Worm (Caenorhabditis elegans) whole organism, L3 larva: Measurements from ENCODE around the gene arx-4.

Source experiments
- R02D3.7 ChIP-seq: fragments of 150-350 bp; optimal IDR thresholded peaks from 2 replicates; lab custom pipeline; 2014; ENCODE audit warnings: missing biosample characterization, missing genetic modification characterization
- ZK546.5 ChIP-seq: sonication (generic microtip); optimal IDR thresholded peaks from 2 replicates; lab custom pipeline; 2017; ENCODE audit warnings: missing biosample characterization, missing genetic modification characterization
- aly-2 ChIP-seq: fragments of 150-350 bp; optimal IDR thresholded peaks from 2 replicates; lab custom pipeline; 2014; ENCODE audit warnings: missing biosample characterization, missing genetic modification characterization
- ama-1 ChIP-seq: fragments of 150-350 bp; optimal IDR thresholded peaks from 2 replicates; lab custom pipeline; 2018
- ceh-16 ChIP-seq: sonication (generic microtip); optimal IDR thresholded peaks from 2 replicates; lab custom pipeline; 2017; ENCODE audit warnings: missing biosample characterization, missing genetic modification characterization
- ceh-28 ChIP-seq: fragments of 150-350 bp; optimal IDR thresholded peaks from 2 replicates; lab custom pipeline; 2014; ENCODE audit warnings: missing biosample characterization, missing genetic modification reagents, missing genetic modification characterization
- ceh-82 ChIP-seq: fragments of 150-350 bp; optimal IDR thresholded peaks from 2 replicates; lab custom pipeline; 2014; ENCODE audit warnings: missing biosample characterization, missing genetic modification characterization
- ceh-9 ChIP-seq: sonication (generic microtip); optimal IDR thresholded peaks from 2 replicates; lab custom pipeline; 2018; ENCODE audit warnings: missing biosample characterization, missing genetic modification characterization
- daf-12 ChIP-seq: fragments of 150-350 bp; optimal IDR thresholded peaks from 2 replicates; lab custom pipeline; 2014; ENCODE audit warnings: missing biosample characterization, missing genetic modification reagents, missing genetic modification characterization
- egl-27 ChIP-seq: sonication (generic microtip); optimal IDR thresholded peaks from 4 replicates; lab custom pipeline; 2017; ENCODE audit warnings: missing biosample characterization, missing genetic modification reagents, missing genetic modification characterization
- elt-1 ChIP-seq: fragments of 150-350 bp; optimal IDR thresholded peaks from 2 replicates; lab custom pipeline; 2014; ENCODE audit warnings: missing biosample characterization, missing genetic modification characterization
- elt-2 ChIP-seq: sonication (generic microtip); optimal IDR thresholded peaks from 2 replicates; lab custom pipeline; 2016; ENCODE audit warnings: missing genetic modification reagents, mild to moderate bottlenecking, missing genetic modification characterization, missing compliant biosample characterization
- elt-3 ChIP-seq, 3 experiments: fragments of 150-350 bp in 1 of 3; sonication (generic microtip) in 2 of 3; optimal IDR thresholded peaks; 2 replicates in 2 of 3; 4 replicates in 1 of 3; lab custom pipeline; 2014 to 2017; ENCODE audit warnings: missing biosample characterization in 3 of 3, missing genetic modification characterization in 3 of 3
- eor-1 ChIP-seq, 2 experiments: fragments of 150-350 bp; optimal IDR thresholded peaks; 2 replicates each; lab custom pipeline; 2014 to 2018; ENCODE audit warnings: missing biosample characterization in 2 of 2, missing genetic modification characterization in 2 of 2
- fkh-10 ChIP-seq: sonication (generic microtip); optimal IDR thresholded peaks from 2 replicates; lab custom pipeline; 2017; ENCODE audit warnings: missing biosample characterization, missing genetic modification reagents, missing genetic modification characterization
- fkh-2 ChIP-seq: fragments of 150-350 bp; optimal IDR thresholded peaks from 2 replicates; lab custom pipeline; 2014; ENCODE audit warnings: missing biosample characterization, missing genetic modification reagents, missing genetic modification characterization
- fos-1 ChIP-seq: fragments of 150-350 bp; optimal IDR thresholded peaks from 2 replicates; lab custom pipeline; 2014; ENCODE audit warnings: missing biosample characterization, missing genetic modification characterization
- hmg-11 ChIP-seq: sonication (generic microtip); optimal IDR thresholded peaks from 2 replicates; lab custom pipeline; 2016; ENCODE audit warnings: missing genetic modification characterization, missing compliant biosample characterization
- jun-1 ChIP-seq: fragments of 150-350 bp; optimal IDR thresholded peaks from 2 replicates; lab custom pipeline; 2014; ENCODE audit warnings: missing biosample characterization, missing genetic modification reagents, missing genetic modification characterization
- lin-15B ChIP-seq: fragments of 150-350 bp; optimal IDR thresholded peaks from 2 replicates; lab custom pipeline; 2014; ENCODE audit warnings: missing biosample characterization, missing genetic modification characterization
- lin-39 ChIP-seq: fragments of 150-350 bp; optimal IDR thresholded peaks from 2 replicates; lab custom pipeline; 2018; ENCODE audit warnings: missing biosample characterization, missing genetic modification reagents, missing genetic modification characterization
- lsy-12 ChIP-seq: sonication (generic microtip); optimal IDR thresholded peaks from 2 replicates; lab custom pipeline; 2016; ENCODE audit warnings: mild to moderate bottlenecking, missing genetic modification characterization, missing compliant biosample characterization
- mdl-1 ChIP-seq: fragments of 150-350 bp; optimal IDR thresholded peaks from 2 replicates; lab custom pipeline; 2014; ENCODE audit warnings: missing biosample characterization, missing genetic modification characterization
- mml-1 ChIP-seq: fragments of 150-350 bp; sonication (generic microtip); optimal IDR thresholded peaks from 3 replicates; lab custom pipeline; 2014; ENCODE audit warnings: missing biosample characterization, missing genetic modification characterization
- nfya-1 ChIP-seq: sonication (generic microtip); optimal IDR thresholded peaks from 2 replicates; lab custom pipeline; 2017; ENCODE audit warnings: missing genetic modification characterization, mild to moderate bottlenecking, missing compliant biosample characterization, antibody characterized with exemption, moderate library complexity; ENCODE audit not compliant: insufficient read depth
- nhr-11 ChIP-seq: fragments of 150-350 bp; optimal IDR thresholded peaks from 2 replicates; lab custom pipeline; 2014; ENCODE audit warnings: missing biosample characterization, missing genetic modification characterization
- nhr-12 ChIP-seq: fragments of 150-350 bp; optimal IDR thresholded peaks from 2 replicates; lab custom pipeline; 2014; ENCODE audit warnings: missing biosample characterization, missing genetic modification characterization
- nhr-23 ChIP-seq: fragments of 150-350 bp; optimal IDR thresholded peaks from 2 replicates; lab custom pipeline; 2014; ENCODE audit warnings: missing biosample characterization, missing genetic modification reagents, missing genetic modification characterization
- nhr-237 ChIP-seq: fragments of 150-350 bp; optimal IDR thresholded peaks from 2 replicates; lab custom pipeline; 2014; ENCODE audit warnings: missing biosample characterization, missing genetic modification characterization
- nhr-25 ChIP-seq: sonication (generic microtip); optimal IDR thresholded peaks from 2 replicates; lab custom pipeline; 2017; ENCODE audit warnings: missing biosample characterization, missing genetic modification characterization
- nhr-28 ChIP-seq: fragments of 150-350 bp; optimal IDR thresholded peaks from 2 replicates; lab custom pipeline; 2014; ENCODE audit warnings: missing biosample characterization, missing genetic modification characterization
- nhr-67 ChIP-seq: fragments of 150-350 bp; optimal IDR thresholded peaks from 2 replicates; lab custom pipeline; 2014; ENCODE audit warnings: missing biosample characterization, missing genetic modification characterization
- nhr-76 ChIP-seq: fragments of 150-350 bp; sonication (generic microtip); optimal IDR thresholded peaks from 5 replicates; lab custom pipeline; 2014; ENCODE audit warnings: missing biosample characterization, missing genetic modification characterization
- nhr-77 ChIP-seq: fragments of 150-350 bp; optimal IDR thresholded peaks from 2 replicates; lab custom pipeline; 2014; ENCODE audit warnings: missing biosample characterization, missing genetic modification characterization
- pha-4 ChIP-seq: fragments of 150-350 bp; optimal IDR thresholded peaks from 2 replicates; lab custom pipeline; 2014; ENCODE audit warnings: missing biosample characterization, missing genetic modification reagents, missing genetic modification characterization
- pqm-1 ChIP-seq: fragments of 150-350 bp; optimal IDR thresholded peaks from 2 replicates; lab custom pipeline; 2017; ENCODE audit warnings: missing biosample characterization, missing genetic modification characterization, inconsistent platforms
- sea-2 ChIP-seq: fragments of 150-350 bp; sonication (generic microtip); optimal IDR thresholded peaks from 4 replicates; lab custom pipeline; 2014; ENCODE audit warnings: missing biosample characterization, missing genetic modification reagents, missing genetic modification characterization
- skn-1 ChIP-seq: fragments of 150-350 bp; optimal IDR thresholded peaks from 2 replicates; lab custom pipeline; 2014; ENCODE audit warnings: missing biosample characterization, missing genetic modification characterization
- snpc-4 ChIP-seq: fragments of 150-350 bp; optimal IDR thresholded peaks from 2 replicates; lab custom pipeline; 2014; ENCODE audit warnings: missing biosample characterization, missing genetic modification characterization
- tbx-2 ChIP-seq: sonication (generic microtip); optimal IDR thresholded peaks from 2 replicates; lab custom pipeline; 2016; ENCODE audit warnings: mild to moderate bottlenecking, missing genetic modification characterization, missing compliant biosample characterization
- unc-39 ChIP-seq: sonication (generic microtip); optimal IDR thresholded peaks from 4 replicates; lab custom pipeline; 2017; ENCODE audit warnings: missing biosample characterization, missing genetic modification characterization
- unc-62 ChIP-seq: fragments of 150-350 bp; sonication (generic microtip); optimal IDR thresholded peaks from 4 replicates; lab custom pipeline; 2014; ENCODE audit warnings: missing biosample characterization, missing genetic modification reagents, missing genetic modification characterization
- zag-1 ChIP-seq: fragments of 150-350 bp; optimal IDR thresholded peaks from 2 replicates; lab custom pipeline; 2014; ENCODE audit warnings: missing biosample characterization, missing genetic modification characterization
- ztf-11 ChIP-seq: fragments of 150-350 bp; optimal IDR thresholded peaks from 2 replicates; lab custom pipeline; 2014; ENCODE audit warnings: missing biosample characterization, missing genetic modification characterization
- ztf-4 ChIP-seq: fragments of 150-350 bp; optimal IDR thresholded peaks from 2 replicates; lab custom pipeline; 2014; ENCODE audit warnings: missing biosample characterization, missing genetic modification characterization

Gene arx-4

ce11 chrIII:907311-907710 is 45.2 kb downstream of the arx-4 start, which contains the start of gene F23H11.4:
Gene F23H11.4 (minus strand): TSS chrIII:907539.
- TF ChIP-seq nfya-1 (no peak), ztf-4 (tag; lab: Kevin White, UChicago) (no peak), pqm-1 (no peak), pha-4 (tag; lab: Kevin White, UChicago) (peak; percentile 54), egl-27 (tag; lab: Kevin White, UChicago) (no peak), hmg-11 (no peak)
- TF ChIP-seq, all 47 proteins: peak for 1

ce11 chrIII:907990-908389 is 45.9 kb downstream of the arx-4 start:
- TF ChIP-seq ztf-11 (tag; lab: Kevin White, UChicago): no peak
- no peak for TF ChIP-seq nhr-76 (tag; lab: Kevin White, UChicago)
- TF ChIP-seq zag-1 (tag; lab: Kevin White, UChicago): no peak
- TF ChIP-seq ZK546.5 (tag; lab: Kevin White, UChicago): no peak
- no peak for TF ChIP-seq tbx-2
- peak; percentile 79 for TF ChIP-seq pha-4 (tag; lab: Kevin White, UChicago)
- TF ChIP-seq hmg-11: peak; percentile 38
- no peak for TF ChIP-seq fkh-10
- peak; percentile 21 for TF ChIP-seq nhr-23 (tag; lab: Kevin White, UChicago)
- peak; percentile 31 for TF ChIP-seq nhr-25 (tag; lab: Kevin White, UChicago)
- peak; percentile 56 for TF ChIP-seq jun-1

ce11 chrIII:909540-909939 is 47.4 kb downstream of the arx-4 start, which contains the start of gene crls-1:
Gene crls-1 (minus strand): TSS chrIII:909902.
- TF ChIP-seq ama-1 (lab: Kevin White, UChicago): peak; percentile 51
- TF ChIP-seq jun-1: no peak

ce11 chrIII:910540-911311 is 48.6 kb downstream of the arx-4 start, which contains the start of the genes F23H11.5 and bra-2:
Gene F23H11.5 (minus strand): TSS chrIII:910590.
Gene bra-2 (plus strand): TSS chrIII:911261.
- TF ChIP-seq elt-2 (tag; lab: Kevin White, UChicago) (peak; percentile 19), eor-1 (tag; optimal IDR thresholded peaks at IDR 0.05; lab: Kevin White, UChicago) (no peak), fkh-2 (no peak), ama-1 (lab: Kevin White, UChicago) (no peak), nhr-25 (tag; lab: Kevin White, UChicago) (peak; percentile 64), lin-39 (no peak), pha-4 (tag; lab: Kevin White, UChicago) (peak; percentile 62), nhr-237 (tag; lab: Kevin White, UChicago) (no peak), ceh-82 (tag; lab: Kevin White, UChicago) (no peak), elt-3 (tag; optimal IDR thresholded peaks at IDR 0.05; lab: Kevin White, UChicago) (no peak), nhr-23 (tag; lab: Kevin White, UChicago) (peak; percentile 13), ztf-4 (tag; lab: Kevin White, UChicago) (no peak), hmg-11 (no peak), pqm-1 (no peak), daf-12 (tag; lab: Kevin White, UChicago) (no peak), unc-62 (no peak), snpc-4 (peak; percentile 54), ztf-11 (tag; lab: Kevin White, UChicago) (no peak), fos-1 (no peak), egl-27 (tag; lab: Kevin White, UChicago) (no peak), mml-1 (tag; lab: Kevin White, UChicago) (no peak), nhr-67 (tag; lab: Kevin White, UChicago) (no peak), nhr-12 (tag; lab: Kevin White, UChicago) (no peak), nhr-11 (tag; lab: Kevin White, UChicago) (no peak), mdl-1 (tag; lab: Kevin White, UChicago) (no peak), ceh-9 (no peak), zag-1 (tag; lab: Kevin White, UChicago) (no peak), skn-1 (tag; lab: Kevin White, UChicago) (no peak), nfya-1 (peak; percentile 50), lin-15B (tag; lab: Kevin White, UChicago) (peak; percentile 39), ZK546.5 (tag; lab: Kevin White, UChicago) (no peak), fkh-10 (no peak), nhr-77 (tag; lab: Kevin White, UChicago) (no peak), nhr-28 (no peak), R02D3.7 (tag; lab: Kevin White, UChicago) (no peak), nhr-76 (tag; lab: Kevin White, UChicago) (no peak), lsy-12 (no peak), ceh-16 (tag; lab: Kevin White, UChicago) (no peak), jun-1 (no peak), ceh-28 (tag; lab: Kevin White, UChicago) (peak; percentile 66), aly-2 (tag; lab: Kevin White, UChicago) (no peak), sea-2 (GFP tag; lab: Kevin White, UChicago) (no peak), unc-39 (tag; lab: Kevin White, UChicago) (no peak), elt-1 (tag; lab: Kevin White, UChicago) (no peak), tbx-2 (no peak)
